Worm (Caenorhabditis elegans) whole organism, young adult: ENCODE measurements around the gene AH6.3.

Source experiments
- T07F8.4 ChIP-seq: sonication (generic microtip); optimal IDR thresholded peaks from 2 replicates; lab custom pipeline; 2016; ENCODE audit warnings: mild to moderate bottlenecking, missing genetic modification characterization, moderate library complexity, missing compliant biosample characterization
- Y56A3A.18 ChIP-seq: fragments of 200-800 bp; sonication (Bioruptor generic); IDR thresholded peaks from 2 replicates; pipeline ENCODE4 v1.3.6; 2022; ENCODE audit warnings: missing genetic modification reagents, missing genetic modification characterization, missing compliant biosample characterization
- Y67H2A.10 ChIP-seq: fragments of 200-800 bp; sonication (Bioruptor generic); conservative IDR thresholded peaks from 2 replicates; pipeline ENCODE4 v1.3.6; 2022; ENCODE audit warnings: missing genetic modification reagents, missing genetic modification characterization, missing compliant biosample characterization
- attf-6 ChIP-seq: fragments of 200-800 bp; sonication (Bioruptor generic); IDR thresholded peaks from 2 replicates; pipeline ENCODE4 v1.3.6; 2022; ENCODE audit warnings: missing genetic modification reagents, missing genetic modification characterization, missing compliant biosample characterization
- ccch-3 ChIP-seq: fragments of 200-800 bp; sonication (Bioruptor generic); optimal IDR thresholded peaks from 2 replicates; lab custom pipeline; 2018; ENCODE audit warnings: mild to moderate bottlenecking, missing genetic modification characterization, missing compliant biosample characterization
- dpff-1 ChIP-seq: sonication (generic microtip); optimal IDR thresholded peaks from 2 replicates; lab custom pipeline; 2017; ENCODE audit warnings: mild to moderate bottlenecking, missing genetic modification characterization, missing compliant biosample characterization
- lin-26 ChIP-seq: fragments of 200-800 bp; sonication (Bioruptor generic); IDR thresholded peaks from 2 replicates; pipeline ENCODE4 v1.3.6; 2022; ENCODE audit warnings: missing genetic modification reagents, missing genetic modification characterization, missing compliant biosample characterization
- nfyb-1 ChIP-seq: fragments of 200-800 bp; sonication (Bioruptor generic); IDR thresholded peaks from 2 replicates; pipeline ENCODE4 v1.3.6; 2022; ENCODE audit warnings: missing genetic modification reagents, missing genetic modification characterization, missing compliant biosample characterization
- pha-4 ChIP-seq: fragments of 150-350 bp; sonication (generic microtip); optimal IDR thresholded peaks from 2 replicates; lab custom pipeline; 2014; ENCODE audit warnings: missing biosample characterization, missing genetic modification reagents, missing genetic modification characterization
- sptf-2 ChIP-seq: fragments of 200-800 bp; sonication (Bioruptor generic); optimal IDR thresholded peaks from 2 replicates; lab custom pipeline; 2018; ENCODE audit warnings: mild to moderate bottlenecking, missing genetic modification characterization, missing compliant biosample characterization

ce11 chrII:9482529-9482928 is 36.3 kb upstream of the AH6.3 start:
- no peak for TF ChIP-seq attf-6 (GFP tag; lab: Robert Waterston, UW)
- no peak for TF ChIP-seq pha-4 (tag; lab: Kevin White, UChicago)
- no peak for TF ChIP-seq T07F8.4 (tag; lab: Kevin White, UChicago)
- TF ChIP-seq ccch-3: no peak
- no peak for TF ChIP-seq sptf-2
- no peak for TF ChIP-seq nfyb-1 (GFP tag; lab: Robert Waterston, UW)
- no peak for TF ChIP-seq dpff-1 (tag; lab: Kevin White, UChicago)
- TF ChIP-seq Y56A3A.18 (GFP tag; lab: Robert Waterston, UW): no peak
- no peak for TF ChIP-seq Y67H2A.10 (GFP tag; lab: Robert Waterston, UW)
- TF ChIP-seq lin-26 (GFP tag; lab: Robert Waterston, UW): no peak
